Worm (Caenorhabditis elegans) whole organism, early embryonic: ENCODE data around the gene prp-6.

Experiments
- aly-1 ChIP-seq: sonication (generic microtip); optimal IDR thresholded peaks from 2 replicates; lab custom pipeline; 2016; ENCODE audit warnings: missing genetic modification characterization, missing compliant biosample characterization
- ama-1 ChIP-seq: fragments of 150-350 bp; optimal IDR thresholded peaks from 2 replicates; lab custom pipeline; 2014
- flt-1 ChIP-seq: fragments of 200-800 bp; sonication (Bioruptor generic); IDR thresholded peaks from 2 replicates; pipeline ENCODE4 v1.3.6; 2022; ENCODE audit warnings: missing genetic modification characterization, missing compliant biosample characterization
- hmbx-1 ChIP-seq: sonication (generic microtip); optimal IDR thresholded peaks from 2 replicates; lab custom pipeline; 2016; ENCODE audit warnings: mild to moderate bottlenecking, missing genetic modification characterization, missing compliant biosample characterization
- hmg-4 ChIP-seq: fragments of 200-800 bp; sonication (Bioruptor generic); optimal IDR thresholded peaks from 2 replicates; lab custom pipeline; 2018; ENCODE audit warnings: mild to moderate bottlenecking, missing genetic modification characterization, missing compliant biosample characterization
- hnd-1 ChIP-seq: sonication (generic microtip); optimal IDR thresholded peaks from 2 replicates; lab custom pipeline; 2016; ENCODE audit warnings: missing genetic modification characterization, missing compliant biosample characterization
- sea-1 ChIP-seq: fragments of 200-800 bp; sonication (Bioruptor generic); conservative IDR thresholded peaks from 2 replicates; pipeline ENCODE4 v1.3.6; 2022; ENCODE audit warnings: missing genetic modification characterization, missing compliant biosample characterization
- tbx-11 ChIP-seq: fragments of 200-800 bp; sonication (Bioruptor generic); IDR thresholded peaks from 2 replicates; pipeline ENCODE4 v1.3.6; 2022; ENCODE audit warnings: missing genetic modification characterization, missing compliant biosample characterization
- tbx-37 ChIP-seq: fragments of 200-800 bp; sonication (Bioruptor generic); conservative IDR thresholded peaks from 2 replicates; pipeline ENCODE4 v1.3.6; 2022; ENCODE audit warnings: missing genetic modification reagents, missing genetic modification characterization, missing compliant biosample characterization

ce11 chrV:18081857-18082256, 59.6 kb downstream of the prp-6 start, which contains the start of gene nova-1:
- TF ChIP-seq hmbx-1 = no peak
- no peak for TF ChIP-seq aly-1 (tag; lab: Kevin White, UChicago)
- no peak for TF ChIP-seq tbx-11 (GFP tag; lab: Robert Waterston, UW)
- TF ChIP-seq hnd-1 = no peak
- no peak for TF ChIP-seq flt-1 (GFP tag; lab: Robert Waterston, UW)
- no peak for TF ChIP-seq hmg-4 (GFP tag; lab: Kevin White, UChicago)
- no peak for TF ChIP-seq tbx-37 (GFP tag; lab: Robert Waterston, UW)
- no peak for TF ChIP-seq ama-1 (lab: Kevin White, UChicago)
- TF ChIP-seq sea-1 (GFP tag; lab: Robert Waterston, UW) = no peak
